Worm (Caenorhabditis elegans) whole organism, late embryonic: ENCODE measurements around the gene odr-3.

Experiments used
- ahr-1 ChIP-seq: sonication (generic microtip); optimal IDR thresholded peaks from 2 replicates; lab custom pipeline; 2016; ENCODE audit warnings: missing genetic modification characterization, missing compliant biosample characterization
- ceh-31 ChIP-seq: sonication (generic microtip); optimal IDR thresholded peaks from 2 replicates; lab custom pipeline; 2016; ENCODE audit warnings: missing genetic modification characterization, missing compliant biosample characterization
- ceh-34 ChIP-seq: sonication (generic microtip); optimal IDR thresholded peaks from 2 replicates; lab custom pipeline; 2016; ENCODE audit warnings: mild to moderate bottlenecking, missing genetic modification characterization, missing compliant biosample characterization
- ceh-9 ChIP-seq: sonication (generic microtip); optimal IDR thresholded peaks from 2 replicates; lab custom pipeline; 2016; ENCODE audit warnings: mild to moderate bottlenecking, missing genetic modification characterization, inconsistent platforms, missing compliant biosample characterization
- hlh-15 ChIP-seq: sonication (generic microtip); optimal IDR thresholded peaks from 2 replicates; lab custom pipeline; 2016; ENCODE audit warnings: missing genetic modification characterization, missing compliant biosample characterization
- nfya-1 ChIP-seq: sonication (generic microtip); optimal IDR thresholded peaks from 2 replicates; lab custom pipeline; 2017; ENCODE audit warnings: missing genetic modification characterization, mild to moderate bottlenecking, missing compliant biosample characterization, antibody characterized with exemption, moderate library complexity
- nhr-11 ChIP-seq: fragments of 150-350 bp; optimal IDR thresholded peaks from 2 replicates; lab custom pipeline; 2014; ENCODE audit warnings: missing biosample characterization, missing genetic modification characterization
- odd-2 ChIP-seq: sonication (generic microtip); optimal IDR thresholded peaks from 2 replicates; lab custom pipeline; 2017; ENCODE audit warnings: antibody characterized with exemption, mild to moderate bottlenecking, missing genetic modification characterization, missing compliant biosample characterization
- pag-3 ChIP-seq: sonication (generic microtip); optimal IDR thresholded peaks from 2 replicates; lab custom pipeline; 2016; ENCODE audit warnings: missing compliant biosample characterization, missing genetic modification characterization, borderline replicate concordance
- pqm-1 ChIP-seq: sonication (generic microtip); optimal IDR thresholded peaks from 2 replicates; lab custom pipeline; 2016; ENCODE audit warnings: missing genetic modification characterization, missing compliant biosample characterization

ce11 chrV:13252862-13253261, 3.5 kb upstream of the odr-3 start:
- no peak for TF ChIP-seq hlh-15 (tag; lab: Kevin White, UChicago)
- no peak for TF ChIP-seq ceh-31 (tag; lab: Kevin White, UChicago)
- no peak for TF ChIP-seq odd-2
- no peak for TF ChIP-seq nfya-1
- no peak for TF ChIP-seq nhr-11 (tag; lab: Kevin White, UChicago)
- TF ChIP-seq pqm-1 (tag; lab: Kevin White, UChicago): no peak
- TF ChIP-seq ceh-9: no peak
- no peak for TF ChIP-seq ahr-1
- TF ChIP-seq pag-3 (tag; lab: Kevin White, UChicago): no peak
- TF ChIP-seq ceh-34: no peak
